Worm (Caenorhabditis elegans): ENCODE results near the gene mccc-1.

- TF ChIP-seq tra-4 (tag; optimal IDR thresholded peaks at IDR 0.05) = no peak
- no peak for TF ChIP-seq B0310.2 (tag; optimal IDR thresholded peaks at IDR 0.05)
- TF ChIP-seq ama-1 (optimal IDR thresholded peaks at IDR 0.05) = no peak
- no peak for TF ChIP-seq sea-1 (GFP tag; conservative IDR thresholded peaks at IDR 0.05)
- TF ChIP-seq ets-7 (tag; optimal IDR thresholded peaks at IDR 0.05) = no peak
- no peak for TF ChIP-seq F13C5.2 (tag; optimal IDR thresholded peaks at IDR 0.05)
- TF ChIP-seq pes-1 (GFP tag; IDR thresholded peaks at IDR 0.05) = no peak
- TF ChIP-seq flt-1 (GFP tag; IDR thresholded peaks at IDR 0.05) = no peak
- TF ChIP-seq ceh-13 (GFP tag; optimal IDR thresholded peaks at IDR 0.05) = no peak
- no peak for TF ChIP-seq scrt-1 (GFP tag; IDR thresholded peaks at IDR 0.05)
- TF ChIP-seq hnd-1 (tag; optimal IDR thresholded peaks at IDR 0.05) = no peak
- no peak for TF ChIP-seq hmg-4 (GFP tag; optimal IDR thresholded peaks at IDR 0.05)
These were observed 33.7 kb downstream of the mccc-1 start for ce11 chrIV:9918021-9918420.
